Worm (Caenorhabditis elegans) whole organism, L4 larva: ENCODE data around the gene ZK546.19.

Experiments
- F49E8.2 ChIP-seq: sonication (generic microtip); optimal IDR thresholded peaks from 2 replicates; lab custom pipeline; 2016; ENCODE audit warnings: missing compliant biosample characterization, mild to moderate bottlenecking, missing genetic modification characterization, borderline replicate concordance
- ces-1 ChIP-seq: fragments of 150-350 bp; sonication (generic microtip); optimal IDR thresholded peaks from 4 replicates; lab custom pipeline; 2014; ENCODE audit warnings: missing biosample characterization, missing genetic modification reagents, missing genetic modification characterization
- lin-15B ChIP-seq: fragments of 150-350 bp; sonication (generic microtip); optimal IDR thresholded peaks from 3 replicates; lab custom pipeline; 2014; ENCODE audit warnings: missing biosample characterization, missing genetic modification characterization
- snpc-4 ChIP-seq: fragments of 150-350 bp; optimal IDR thresholded peaks from 2 replicates; lab custom pipeline; 2014; ENCODE audit warnings: missing biosample characterization, missing genetic modification characterization
- tra-1 ChIP-seq: fragments of 200-800 bp; sonication (Bioruptor generic); IDR thresholded peaks from 2 replicates; pipeline ENCODE4 v1.3.6; 2022; ENCODE audit warnings: missing genetic modification reagents, missing genetic modification characterization, missing compliant biosample characterization
- ztf-11 ChIP-seq: fragments of 150-350 bp; optimal IDR thresholded peaks from 2 replicates; lab custom pipeline; 2014; ENCODE audit warnings: missing biosample characterization, missing genetic modification characterization

DNA sequence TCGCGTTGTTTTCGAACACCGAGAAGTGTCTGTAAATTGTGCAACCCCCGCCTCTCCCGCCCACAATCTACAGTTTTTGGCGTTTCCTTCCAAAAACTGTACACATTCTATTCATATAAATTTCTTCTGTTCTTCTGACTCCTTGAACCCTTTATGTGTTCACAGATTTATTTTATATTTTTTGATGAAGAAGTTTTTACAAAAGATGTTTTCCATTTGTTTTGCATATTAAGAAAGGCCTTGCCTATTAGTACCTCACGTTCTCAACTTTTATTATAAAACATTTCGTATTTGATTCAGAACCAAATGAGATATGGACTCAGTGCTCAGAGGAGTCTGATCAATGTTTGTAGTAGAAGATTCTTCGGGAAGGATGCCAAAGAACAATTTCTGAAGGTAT, 11.8 kb downstream of the ZK546.19 start, which contains the start of gene ndx-3:
- TF ChIP-seq F49E8.2 (tag; lab: Kevin White, UChicago): no peak
- no peak for TF ChIP-seq ztf-11 (tag; lab: Kevin White, UChicago)
- TF ChIP-seq lin-15B (tag; lab: Kevin White, UChicago): no peak
- no peak for TF ChIP-seq tra-1 (GFP tag; lab: Robert Waterston, UW)
- no peak for TF ChIP-seq ces-1 (GFP tag; lab: Kevin White, UChicago)
- no peak for TF ChIP-seq snpc-4 (tag; lab: Kevin White, UChicago)
